Worm (Caenorhabditis elegans): ENCODE results near the gene R02D5.24.

Gene R02D5.24

ce11 chrV:14532374-14532773 is 31.2 kb downstream of the R02D5.24 start:
- TF ChIP-seq B0261.1 (tag; optimal IDR thresholded peaks at IDR 0.05) (no peak), hmg-1.2 (GFP tag; IDR thresholded peaks at IDR 0.05) (0 out of 2 replicates have a peak, but pooled peaks have one; percentile 24)

- no peak for TF ChIP-seq sea-2 (GFP tag; IDR thresholded peaks at IDR 0.05)
- TF ChIP-seq dpff-1 (tag; optimal IDR thresholded peaks at IDR 0.05): no peak
- no peak for TF ChIP-seq egrh-3 (GFP tag; IDR thresholded peaks at IDR 0.05)
- no peak for TF ChIP-seq Y79H2A.3 (GFP tag; conservative IDR thresholded peaks at IDR 0.05)
- no peak for TF ChIP-seq lsl-1 (GFP tag; optimal IDR thresholded peaks at IDR 0.05)
- TF ChIP-seq bed-1 (GFP tag; IDR thresholded peaks at IDR 0.05): no peak
- TF ChIP-seq mel-28 (tag; optimal IDR thresholded peaks at IDR 0.05; ENCODE audit: borderline replicate concordance): no peak
- TF ChIP-seq bed-2 (GFP tag; IDR thresholded peaks at IDR 0.05): no peak
- no peak for TF ChIP-seq atf-7 (tag; optimal IDR thresholded peaks at IDR 0.05)
- TF ChIP-seq lin-54 (GFP tag; optimal IDR thresholded peaks at IDR 0.05): no peak
- no peak for TF ChIP-seq tbx-9 (tag; optimal IDR thresholded peaks at IDR 0.05; ENCODE audit: borderline replicate concordance)
- no peak for TF ChIP-seq snpc-3.4 (tag; optimal IDR thresholded peaks at IDR 0.05)
- TF ChIP-seq ztf-22 (GFP tag; optimal IDR thresholded peaks at IDR 0.05): no peak
- TF ChIP-seq akir-1 (GFP tag; optimal IDR thresholded peaks at IDR 0.05): no peak
- no peak for TF ChIP-seq ceh-79 (tag; optimal IDR thresholded peaks at IDR 0.05)
- no peak for TF ChIP-seq ceh-40 (GFP tag; IDR thresholded peaks at IDR 0.05)
- no peak for TF ChIP-seq nfya-1 (tag; optimal IDR thresholded peaks at IDR 0.05; ENCODE audit: borderline replicate concordance, insufficient read depth)
- no peak for TF ChIP-seq ztf-3 (GFP tag; optimal IDR thresholded peaks at IDR 0.05)
Observed at ce11 chrV:14536274-14536673, 35.1 kb downstream of the R02D5.24 start, which contains the start of gene tag-191. tag-191 (minus strand) TSS chrV:14536374.

- TF ChIP-seq rpc-1 (optimal IDR thresholded peaks at IDR 0.05): no peak
- TF ChIP-seq rpc-1 (tag; optimal IDR thresholded peaks at IDR 0.05): no peak
- no peak for TF ChIP-seq hsf-1 (GFP tag; IDR thresholded peaks at IDR 0.05)
- no peak for TF ChIP-seq F10E7.11 (tag; optimal IDR thresholded peaks at IDR 0.05)
- no peak for TF ChIP-seq F49E8.2 (tag; optimal IDR thresholded peaks at IDR 0.05; ENCODE audit: insufficient read depth)
- TF ChIP-seq bed-1 (GFP tag; IDR thresholded peaks at IDR 0.05): no peak
- no peak for TF ChIP-seq mcd-1 (GFP tag; IDR thresholded peaks at IDR 0.05)
- TF ChIP-seq Y95B8A.8 (GFP tag; IDR thresholded peaks at IDR 0.05): no peak
- no peak for TF ChIP-seq aptf-2 (GFP tag; conservative IDR thresholded peaks at IDR 0.05)
- no peak for TF ChIP-seq F33H1.4 (GFP tag; IDR thresholded peaks at IDR 0.05)
- no peak for TF ChIP-seq snpc-3.4 (tag; optimal IDR thresholded peaks at IDR 0.05)
Observed at ce11 chrV:14539355-14539754, 38.2 kb downstream of the R02D5.24 start.

- TF ChIP-seq ztf-26 (tag; optimal IDR thresholded peaks at IDR 0.05) (no peak), tlf-1 (GFP tag; optimal IDR thresholded peaks at IDR 0.05) (no peak), B0336.3 (GFP tag; IDR thresholded peaks at IDR 0.05) (no peak), nfya-2 (GFP tag; IDR thresholded peaks at IDR 0.05) (no peak), D2030.7 (GFP tag; IDR thresholded peaks at IDR 0.05) (no peak), sdz-38 (tag; optimal IDR thresholded peaks at IDR 0.05) (no peak), lsl-1 (GFP tag; optimal IDR thresholded peaks at IDR 0.05) (no peak), Y53G8AR.9 (GFP tag; conservative IDR thresholded peaks at IDR 0.05) (no peak), mcd-1 (GFP tag; IDR thresholded peaks at IDR 0.05) (no peak), cebp-2 (GFP tag; IDR thresholded peaks at IDR 0.05) (no peak), Y67H2A.10 (GFP tag; conservative IDR thresholded peaks at IDR 0.05) (no peak), tbp1 (GFP tag; optimal IDR thresholded peaks at IDR 0.05) (no peak), lin-26 (GFP tag; IDR thresholded peaks at IDR 0.05) (no peak), F55B11.4 (tag; optimal IDR thresholded peaks at IDR 0.05; ENCODE audit: borderline replicate concordance, insufficient read depth) (no peak), B0035.1 (tag; optimal IDR thresholded peaks at IDR 0.05) (no peak), attf-5 (GFP tag; optimal IDR thresholded peaks at IDR 0.05) (no peak), unc-130 (GFP tag; optimal IDR thresholded peaks at IDR 0.05) (no peak)
Observed at ce11 chrV:14540932-14541331, 39.8 kb downstream of the R02D5.24 start.
